Worm (Caenorhabditis elegans) whole organism, young adult: ENCODE measurements around the gene ZC155.4.
"Not testable (repeated sequence)": the region's sequence is repeated elsewhere in the genome, so short reads cannot be mapped to it uniquely, and the experiment has no call there.

Experiments
- B0336.3 ChIP-seq: fragments of 200-800 bp; sonication (Bioruptor generic); IDR thresholded peaks from 2 replicates; pipeline ENCODE4 v1.3.6; 2022; ENCODE audit warnings: missing genetic modification characterization, missing compliant biosample characterization
- F39B2.1 ChIP-seq: fragments of 200-800 bp; sonication (Bioruptor generic); IDR thresholded peaks from 2 replicates; pipeline ENCODE4 v1.3.6; 2022; ENCODE audit warnings: missing genetic modification reagents, missing genetic modification characterization, missing compliant biosample characterization
- F49E8.2 ChIP-seq: sonication (generic microtip); optimal IDR thresholded peaks from 3 replicates; lab custom pipeline; 2017; ENCODE audit warnings: missing genetic modification characterization, mild to moderate bottlenecking, missing compliant biosample characterization, antibody characterized with exemption, moderate library complexity; ENCODE audit not compliant: insufficient read depth
- Y53G8AR.9 ChIP-seq: fragments of 200-800 bp; sonication (Bioruptor generic); conservative IDR thresholded peaks from 2 replicates; pipeline ENCODE4 v1.3.6; 2022; ENCODE audit warnings: missing genetic modification reagents, missing genetic modification characterization, missing compliant biosample characterization
- bed-1 ChIP-seq: fragments of 200-800 bp; sonication (Bioruptor generic); IDR thresholded peaks from 2 replicates; pipeline ENCODE4 v1.3.6; 2022; ENCODE audit warnings: missing genetic modification reagents, missing genetic modification characterization, missing compliant biosample characterization
- ccch-3 ChIP-seq: fragments of 200-800 bp; sonication (Bioruptor generic); optimal IDR thresholded peaks from 2 replicates; lab custom pipeline; 2018; ENCODE audit warnings: mild to moderate bottlenecking, missing genetic modification characterization, missing compliant biosample characterization
- chd-7 ChIP-seq: sonication (generic microtip); optimal IDR thresholded peaks from 2 replicates; lab custom pipeline; 2016; ENCODE audit warnings: mild to moderate bottlenecking, missing genetic modification characterization, moderate library complexity, missing compliant biosample characterization
- lsl-1 ChIP-seq: fragments of 200-800 bp; sonication (Bioruptor generic); optimal IDR thresholded peaks from 2 replicates; lab custom pipeline; 2018; ENCODE audit warnings: mild to moderate bottlenecking, missing genetic modification characterization, moderate library complexity, missing compliant biosample characterization
- madf-3 ChIP-seq: fragments of 200-800 bp; sonication (Bioruptor generic); IDR thresholded peaks from 2 replicates; pipeline ENCODE4 v1.3.6; 2022; ENCODE audit warnings: missing genetic modification reagents, missing genetic modification characterization, missing compliant biosample characterization
- mxl-1 ChIP-seq: sonication (generic microtip); optimal IDR thresholded peaks from 2 replicates; lab custom pipeline; 2016; ENCODE audit warnings: missing genetic modification characterization, missing compliant biosample characterization
- snpc-1.3 ChIP-seq: sonication (generic microtip); optimal IDR thresholded peaks from 2 replicates; lab custom pipeline; 2017; ENCODE audit warnings: missing genetic modification characterization, mild to moderate bottlenecking, missing compliant biosample characterization, antibody characterized with exemption, moderate library complexity, missing genotype, missing genetic modification reagents; ENCODE audit not compliant: insufficient read depth
- somi-1 ChIP-seq: fragments of 200-800 bp; sonication (Bioruptor generic); optimal IDR thresholded peaks from 2 replicates; lab custom pipeline; 2018; ENCODE audit warnings: mild to moderate bottlenecking, missing genetic modification characterization, missing compliant biosample characterization
- sptf-2 ChIP-seq: fragments of 200-800 bp; sonication (Bioruptor generic); optimal IDR thresholded peaks from 2 replicates; lab custom pipeline; 2018; ENCODE audit warnings: mild to moderate bottlenecking, missing genetic modification characterization, missing compliant biosample characterization
- unc-62 ChIP-seq: fragments of 150-350 bp; optimal IDR thresholded peaks from 2 replicates; lab custom pipeline; 2014; ENCODE audit warnings: missing biosample characterization, missing genetic modification reagents, missing genetic modification characterization

DNA sequence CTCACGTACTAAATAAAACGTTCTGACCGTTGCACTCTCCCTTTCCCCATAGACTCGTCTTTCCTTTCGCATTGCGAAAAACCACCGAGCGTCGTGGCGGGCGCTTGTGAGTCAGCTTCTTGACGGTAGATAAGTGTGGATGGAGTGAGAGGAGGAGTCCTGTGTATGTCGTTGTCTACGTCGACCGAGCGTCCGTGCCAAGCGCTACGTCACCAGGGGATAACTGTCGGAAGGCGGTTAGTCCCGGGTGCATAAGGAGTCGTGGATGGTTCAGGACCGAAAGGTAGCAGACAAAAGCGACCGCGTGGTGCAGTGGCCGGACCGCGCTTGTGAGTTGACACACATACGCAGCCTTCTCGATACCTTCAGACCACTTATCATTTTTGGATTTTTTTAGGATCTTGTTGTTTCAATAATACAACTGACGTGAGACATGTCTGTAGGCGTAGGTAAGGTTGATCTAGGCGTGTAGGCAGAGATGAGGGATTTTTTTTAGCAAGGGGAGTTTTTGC, 4.1 kb downstream of the ZC155.4 start:
- not testable (repeated sequence) for TF ChIP-seq B0336.3 (GFP tag; lab: Robert Waterston, UW); sptf-2; ccch-3; unc-62; mxl-1 (tag; lab: Kevin White, UChicago); Y53G8AR.9 (GFP tag; lab: Robert Waterston, UW); F39B2.1 (GFP tag; lab: Robert Waterston, UW); madf-3 (GFP tag; lab: Robert Waterston, UW); bed-1; snpc-1.3 (tag; lab: Kevin White, UChicago)
- peak; percentile 69 for TF ChIP-seq lsl-1 (GFP tag; lab: Kevin White, UChicago)
- TF ChIP-seq chd-7 (tag; lab: Kevin White, UChicago), result peak; percentile 79
- peak; percentile 44 for TF ChIP-seq somi-1
- TF ChIP-seq F49E8.2 (tag; lab: Kevin White, UChicago), result peak; percentile 22
